Worm (Caenorhabditis elegans) whole organism, early embryonic: ENCODE measurements around the gene Y54E2A.8.

Source experiments
- B0310.2 ChIP-seq: sonication (generic microtip); optimal IDR thresholded peaks from 2 replicates; lab custom pipeline; 2016; ENCODE audit warnings: mild to moderate bottlenecking, missing genetic modification characterization, missing compliant biosample characterization
- aly-1 ChIP-seq: sonication (generic microtip); optimal IDR thresholded peaks from 2 replicates; lab custom pipeline; 2016; ENCODE audit warnings: missing genetic modification characterization, missing compliant biosample characterization
- ama-1 ChIP-seq: fragments of 150-350 bp; optimal IDR thresholded peaks from 2 replicates; lab custom pipeline; 2014
- ets-7 ChIP-seq: sonication (generic microtip); optimal IDR thresholded peaks from 2 replicates; lab custom pipeline; 2016; ENCODE audit warnings: missing genotype, missing genetic modification characterization, missing compliant biosample characterization
- hnd-1 ChIP-seq: sonication (generic microtip); optimal IDR thresholded peaks from 2 replicates; lab custom pipeline; 2016; ENCODE audit warnings: missing genetic modification characterization, missing compliant biosample characterization
- tra-4 ChIP-seq: sonication (generic microtip); optimal IDR thresholded peaks from 2 replicates; lab custom pipeline; 2017; ENCODE audit warnings: missing genetic modification characterization, missing compliant biosample characterization

ce11 chrII:14801086-14801531 is 23.0 kb downstream of the Y54E2A.8 start:
- TF ChIP-seq aly-1 (no peak), B0310.2 (tag; lab: Kevin White, UChicago) (no peak), ets-7 (tag; lab: Kevin White, UChicago) (no peak), hnd-1 (no peak), ama-1 (no peak), tra-4 (tag; lab: Kevin White, UChicago) (no peak)
